Fruit fly (Drosophila melanogaster): ENCODE data around the gene Npc2b.

Npc2b gene

dm6 chr3R:14041647-14042046 is 47.7 kb upstream of the Npc2b start (continued):
- TF ChIP-seq hth (optimal IDR thresholded peaks at IDR 0.05) = no peak
- TF ChIP-seq trem (tag; optimal IDR thresholded peaks at IDR 0.05) = peak; percentile 8
- 0 out of 2 replicates have a peak, but pooled peaks have one; percentile 34 for TF ChIP-seq CG31441 (GFP tag; IDR thresholded peaks at IDR 0.05)
- TF ChIP-seq CG4424 (GFP tag; optimal IDR thresholded peaks at IDR 0.05) = peak; percentile 3
- no peak for TF ChIP-seq Gug (GFP tag; IDR thresholded peaks at IDR 0.05)
- no peak for TF ChIP-seq sens-2 (GFP tag; IDR thresholded peaks at IDR 0.05)
- no peak for TF ChIP-seq tll (GFP tag; optimal IDR thresholded peaks at IDR 0.05)
- peak; percentile 4 for TF ChIP-seq CG13296 (GFP tag; optimal IDR thresholded peaks at IDR 0.05)
- peak; percentile 6 for TF ChIP-seq CG10267 (tag; optimal IDR thresholded peaks at IDR 0.05)
- TF ChIP-seq Med (GFP tag) = peak; percentile 30
- TF ChIP-seq YL-1 (GFP tag; optimal IDR thresholded peaks at IDR 0.05) = no peak
- no peak for TF ChIP-seq fru (optimal IDR thresholded peaks at IDR 0.05)
- no peak for TF ChIP-seq kni (GFP tag; optimal IDR thresholded peaks at IDR 0.05)
- 0 out of 2 replicates have a peak, but pooled peaks have one; percentile 7 for TF ChIP-seq Xrp1 (GFP tag; IDR thresholded peaks at IDR 0.05)
- TF ChIP-seq repo (GFP tag; optimal IDR thresholded peaks at IDR 0.05) = no peak
- no peak for TF ChIP-seq Jarid2 (GFP tag; optimal IDR thresholded peaks at IDR 0.05)
- TF ChIP-seq Fer1 (GFP tag; optimal IDR thresholded peaks at IDR 0.05) = peak; percentile 24
- TF ChIP-seq CG6254 (GFP tag; optimal IDR thresholded peaks at IDR 0.05) = peak; percentile 6
- peak; percentile 38 for TF ChIP-seq Sox102F (GFP tag; optimal IDR thresholded peaks at IDR 0.05)
- no peak for TF ChIP-seq Six4 (GFP tag; optimal IDR thresholded peaks at IDR 0.05)
- no peak for TF ChIP-seq jumu (GFP tag; optimal IDR thresholded peaks at IDR 0.05)
- no peak for TF ChIP-seq z (GFP tag; IDR thresholded peaks at IDR 0.05)
- no peak for TF ChIP-seq Spps (tag; optimal IDR thresholded peaks at IDR 0.05)
- peak in 1 of 2 experiments; percentile 42 for TF ChIP-seq Hr51 (GFP tag; optimal IDR thresholded peaks at IDR 0.05)
- 0 out of 2 replicates have a peak, but pooled peaks have one; percentile 19 for TF ChIP-seq seq (GFP tag; IDR thresholded peaks at IDR 0.05)
- no peak for TF ChIP-seq CG7839 (tag; optimal IDR thresholded peaks at IDR 0.05)
- TF ChIP-seq her (GFP tag; optimal IDR thresholded peaks at IDR 0.05) = no peak
- TF ChIP-seq CG10979 (tag; optimal IDR thresholded peaks at IDR 0.05) = peak; percentile 39
- no peak for TF ChIP-seq stwl (tag; optimal IDR thresholded peaks at IDR 0.05)
- no peak for TF ChIP-seq CG16863 (GFP tag; optimal IDR thresholded peaks at IDR 0.05)
- TF ChIP-seq CG11504 (tag; optimal IDR thresholded peaks at IDR 0.05) = peak; percentile 58
- peak; percentile 4 for TF ChIP-seq Meics (GFP tag; optimal IDR thresholded peaks at IDR 0.05)
- TF ChIP-seq gro (GFP tag; optimal IDR thresholded peaks at IDR 0.05) = peak; percentile 28
- TF ChIP-seq CG8281 (tag; optimal IDR thresholded peaks at IDR 0.05) = no peak
- no peak for TF ChIP-seq CG31365 (tag; optimal IDR thresholded peaks at IDR 0.05)
- TF ChIP-seq grau (tag; optimal IDR thresholded peaks at IDR 0.05) = peak; percentile 21
- TF ChIP-seq Aef1 (GFP tag; IDR thresholded peaks at IDR 0.05) = 0 out of 3 replicates have a peak, but pooled peaks have one; percentile 6
- TF ChIP-seq CTCF (GFP tag; optimal IDR thresholded peaks at IDR 0.05) = no peak
- TF ChIP-seq CG2678 (tag; optimal IDR thresholded peaks at IDR 0.05) = peak; percentile 53

DNA sequence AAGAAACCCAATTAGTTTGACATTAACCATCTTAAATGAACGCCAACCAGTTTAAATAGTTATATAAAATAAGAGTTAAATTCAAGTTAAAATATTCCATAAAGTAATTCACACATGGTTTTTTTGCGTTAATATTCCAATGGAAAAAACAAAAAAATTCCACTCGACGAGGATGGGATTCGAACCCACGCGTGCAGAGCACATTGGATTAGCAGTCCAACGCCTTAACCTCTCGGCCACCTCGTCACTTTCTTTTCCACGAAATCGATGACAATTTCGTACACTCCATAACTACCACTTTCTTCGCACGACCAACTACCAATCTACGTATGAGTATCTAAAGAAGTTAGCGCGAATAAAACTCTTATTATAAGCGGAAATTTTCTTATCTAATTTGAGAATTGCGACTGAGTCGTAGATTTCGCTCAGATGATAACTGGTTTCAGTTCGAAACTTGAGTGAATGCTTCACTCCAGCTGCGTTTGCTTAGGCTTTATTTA is 44.9 kb upstream of the Npc2b start:
- TF ChIP-seq chinmo (GFP tag; IDR thresholded peaks at IDR 0.05; ENCODE audit: partially characterized antibody) = 0 out of 4 replicates have a peak, but pooled peaks have one; percentile 55
- TF ChIP-seq CG43689 (GFP tag; IDR thresholded peaks at IDR 0.05) = no peak
- peak; percentile 60 for TF ChIP-seq CG16813 (GFP tag; IDR thresholded peaks at IDR 0.05; ENCODE audit: partially characterized antibody)
- TF ChIP-seq Blimp-1 (GFP tag; optimal IDR thresholded peaks at IDR 0.05) = peak; percentile 66
- peak; percentile 52; the same call in 1 of the 3 replicates for TF ChIP-seq z (GFP tag; IDR thresholded peaks at IDR 0.05)
- no peak for TF ChIP-seq nom (GFP tag; optimal IDR thresholded peaks at IDR 0.05)
- TF ChIP-seq Sox100B (GFP tag; optimal IDR thresholded peaks at IDR 0.05) = no peak
- peak; percentile 94 for TF ChIP-seq Bdp1 (GFP tag; optimal IDR thresholded peaks at IDR 0.05)
- 0 out of 2 replicates have a peak, but pooled peaks have one; percentile 67 for TF ChIP-seq amos (GFP tag; IDR thresholded peaks at IDR 0.05; ENCODE audit: partially characterized antibody)
- TF ChIP-seq CG11696 (GFP tag; IDR thresholded peaks at IDR 0.05) = no peak
- TF ChIP-seq tup (GFP tag; optimal IDR thresholded peaks at IDR 0.05) = no peak
- no peak for TF ChIP-seq CG11093 (GFP tag; IDR thresholded peaks at IDR 0.05)

All from whole organism, embryonic.